Fruit fly (Drosophila melanogaster) whole organism, embryonic: ENCODE results near the gene dbo.

ENCODE experiments used
- ATbp ChIP-seq: fragments of 200-800 bp; sonication (Bioruptor generic); optimal IDR thresholded peaks from 2 replicates; lab custom pipeline; 2017; ENCODE audit warnings: missing biosample characterization, mild to moderate bottlenecking, missing genetic modification characterization, missing genetic modification reagents
- Aef1 ChIP-seq: fragments of 200-800 bp; sonication (Bioruptor generic); IDR thresholded peaks from 3 replicates; pipeline ENCODE4 v1.3.6; 2022; ENCODE audit warnings: missing biosample characterization, missing genetic modification characterization
- Atf-2 ChIP-seq: fragments of 200-800 bp; sonication (Bioruptor generic); optimal IDR thresholded peaks from 2 replicates; lab custom pipeline; 2016; ENCODE audit warnings: missing biosample characterization, missing genetic modification characterization
- CG12104 ChIP-seq: fragments of 200-800 bp; sonication (Bioruptor generic); optimal IDR thresholded peaks from 3 replicates; lab custom pipeline; 2016; ENCODE audit warnings: missing biosample characterization, missing genetic modification characterization
- CG13624 ChIP-seq: fragments of 200-800 bp; sonication (Bioruptor generic); optimal IDR thresholded peaks from 2 replicates; lab custom pipeline; 2016; ENCODE audit warnings: missing biosample characterization, missing genetic modification characterization
- CG14710 ChIP-seq: fragments of 200-800 bp; sonication (Bioruptor generic); optimal IDR thresholded peaks from 3 replicates; lab custom pipeline; 2019; ENCODE audit warnings: missing biosample characterization, mild to moderate bottlenecking, missing genetic modification characterization, moderate library complexity
- CG15073 ChIP-seq: fragments of 200-800 bp; sonication (Bioruptor generic); optimal IDR thresholded peaks from 2 replicates; lab custom pipeline; 2016; ENCODE audit warnings: missing biosample characterization, missing genetic modification characterization
- CG30431 ChIP-seq: fragments of 200-800 bp; sonication (Bioruptor generic); optimal IDR thresholded peaks from 2 replicates; lab custom pipeline; 2017; ENCODE audit warnings: missing biosample characterization, missing genetic modification characterization
- CG32532 ChIP-seq: fragments of 200-800 bp; sonication (Bioruptor generic); IDR thresholded peaks from 2 replicates; pipeline ENCODE4 v1.3.6; 2022; ENCODE audit warnings: missing biosample characterization, missing genetic modification characterization
- CG32772 ChIP-seq: fragments of 200-800 bp; sonication (Bioruptor generic); IDR thresholded peaks from 2 replicates; pipeline ENCODE4 v1.3.6; 2022; ENCODE audit warnings: missing biosample characterization, missing genetic modification characterization
- CG33213 ChIP-seq: fragments of 200-800 bp; sonication (Bioruptor generic); optimal IDR thresholded peaks from 3 replicates; lab custom pipeline; 2016; ENCODE audit warnings: missing biosample characterization, missing genetic modification characterization
- CG42726 ChIP-seq: fragments of 200-800 bp; sonication (Bioruptor generic); IDR thresholded peaks from 2 replicates; pipeline ENCODE4 v1.3.6; 2022; ENCODE audit warnings: missing biosample characterization, missing genetic modification characterization; ENCODE audit not compliant: partially characterized antibody
- CG4328 ChIP-seq: fragments of 200-800 bp; sonication (Bioruptor generic); optimal IDR thresholded peaks from 3 replicates; lab custom pipeline; 2017; ENCODE audit warnings: missing biosample characterization, missing genetic modification reagents, missing genetic modification characterization
- CG4360 ChIP-seq: fragments of 200-800 bp; sonication (Bioruptor generic); IDR thresholded peaks from 2 replicates; pipeline ENCODE4 v1.3.6; 2022; ENCODE audit warnings: missing biosample characterization, missing genetic modification characterization
- CG8089 ChIP-seq: fragments of 200-800 bp; sonication (Bioruptor generic); optimal IDR thresholded peaks from 3 replicates; lab custom pipeline; 2016; ENCODE audit warnings: missing biosample characterization, missing genetic modification characterization
- CG8290 ChIP-seq, 3 experiments: fragments of 200-800 bp; sonication (Bioruptor generic); optimal IDR thresholded peaks; 2 replicates each; lab custom pipeline; 2016 to 2019; ENCODE audit warnings: missing biosample characterization in 3 of 3, missing genetic modification characterization in 3 of 3, mild to moderate bottlenecking in 2 of 3, moderate library complexity in 1 of 3
- Camta ChIP-seq: fragments of 200-800 bp; sonication (Bioruptor generic); optimal IDR thresholded peaks from 2 replicates; lab custom pipeline; 2016; ENCODE audit warnings: missing biosample characterization, missing genetic modification characterization
- Drgx ChIP-seq: fragments of 200-800 bp; sonication (Bioruptor generic); IDR thresholded peaks from 2 replicates; pipeline ENCODE4 v1.3.6; 2022; ENCODE audit warnings: missing biosample characterization, missing genetic modification characterization
- Hmx ChIP-seq: fragments of 200-800 bp; sonication (Bioruptor generic); optimal IDR thresholded peaks from 2 replicates; lab custom pipeline; 2016; ENCODE audit warnings: missing biosample characterization, missing genetic modification characterization
- Hr3 ChIP-seq: fragments of 200-800 bp; sonication (Bioruptor generic); optimal IDR thresholded peaks from 3 replicates; lab custom pipeline; 2016; ENCODE audit warnings: missing biosample characterization, missing genetic modification characterization
- Hr78 ChIP-seq, 2 experiments: fragments of 200-800 bp in 1 of 2; fragments of >200 bp in 1 of 2; sonication (Bioruptor generic) in 1 of 2; optimal IDR thresholded peaks; 2 replicates each; lab custom pipeline; 2017 to 2019; ENCODE audit warnings: missing biosample characterization in 2 of 2, missing genetic modification characterization in 2 of 2, mild to moderate bottlenecking in 1 of 2, moderate library complexity in 1 of 2
- MBD-R2 ChIP-seq: fragments of 200-800 bp; sonication (Bioruptor generic); IDR thresholded peaks from 2 replicates; pipeline ENCODE4 v1.3.6; 2022; ENCODE audit warnings: missing biosample characterization, missing genetic modification characterization
- Nf-YA ChIP-seq: fragments of 200-800 bp; sonication (Bioruptor generic); IDR thresholded peaks from 2 replicates; pipeline ENCODE4 v1.3.6; 2022; ENCODE audit warnings: missing biosample characterization, missing genetic modification characterization
- Oaz ChIP-seq: fragments of 200-800 bp; sonication (Bioruptor generic); IDR thresholded peaks from 2 replicates; pipeline ENCODE4 v1.3.6; 2022; ENCODE audit warnings: missing biosample characterization, missing genetic modification characterization
- Xbp1 ChIP-seq: fragments of 200-800 bp; sonication (Bioruptor generic); optimal IDR thresholded peaks from 3 replicates; lab custom pipeline; 2016; ENCODE audit warnings: missing biosample characterization, mild to moderate bottlenecking, missing genetic modification characterization
- amos ChIP-seq: fragments of 200-800 bp; sonication (Bioruptor generic); IDR thresholded peaks from 2 replicates; pipeline ENCODE4 v1.3.6; 2022; ENCODE audit warnings: missing biosample characterization, missing genetic modification characterization; ENCODE audit not compliant: partially characterized antibody
- chif ChIP-seq, 2 experiments: fragments of 200-800 bp; sonication (Bioruptor generic); optimal IDR thresholded peaks; 3 replicates each; lab custom pipeline; 2016; ENCODE audit warnings: missing biosample characterization in 2 of 2, missing genetic modification characterization in 2 of 2
- danr ChIP-seq: fragments of 200-800 bp; sonication (Bioruptor generic); IDR thresholded peaks from 2 replicates; pipeline ENCODE4 v1.3.6; 2022; ENCODE audit warnings: missing biosample characterization, missing genetic modification characterization
- dmrt99B ChIP-seq: fragments of 200-800 bp; sonication (Bioruptor generic); optimal IDR thresholded peaks from 2 replicates; lab custom pipeline; 2018; ENCODE audit warnings: missing biosample characterization, mild to moderate bottlenecking, missing genetic modification characterization, moderate library complexity
- eve ChIP-seq, 2 experiments: fragments of >200 bp; optimal IDR thresholded peaks; 2 replicates each; lab custom pipeline; 2017; ENCODE audit warnings: missing biosample characterization in 2 of 2, missing genetic modification characterization in 2 of 2
- exex ChIP-seq: fragments of 200-800 bp; sonication (Bioruptor generic); optimal IDR thresholded peaks from 4 replicates; lab custom pipeline; 2018; ENCODE audit warnings: missing biosample characterization, mild to moderate bottlenecking, missing genetic modification characterization, moderate library complexity
- eyg ChIP-seq: fragments of 200-800 bp; sonication (Bioruptor generic); optimal IDR thresholded peaks from 3 replicates; lab custom pipeline; 2016; ENCODE audit warnings: missing biosample characterization, missing genetic modification characterization
- ham ChIP-seq: fragments of 200-800 bp; sonication (Bioruptor generic); IDR thresholded peaks from 2 replicates; pipeline ENCODE4 v1.3.6; 2022; ENCODE audit warnings: missing biosample characterization, missing genetic modification characterization
- her ChIP-seq: fragments of 200-800 bp; sonication (Bioruptor generic); optimal IDR thresholded peaks from 2 replicates; lab custom pipeline; 2016; ENCODE audit warnings: missing biosample characterization, missing genetic modification characterization
- kah ChIP-seq: fragments of 200-800 bp; sonication (Bioruptor generic); optimal IDR thresholded peaks from 2 replicates; lab custom pipeline; 2018; ENCODE audit warnings: missing biosample characterization, mild to moderate bottlenecking, missing genetic modification characterization
- maf-S ChIP-seq: fragments of 200-800 bp; sonication (Bioruptor generic); optimal IDR thresholded peaks from 2 replicates; lab custom pipeline; 2016; ENCODE audit warnings: missing biosample characterization, missing genetic modification characterization
- mam ChIP-seq: fragments of 200-800 bp; sonication (Bioruptor generic); optimal IDR thresholded peaks from 3 replicates; lab custom pipeline; 2016; ENCODE audit warnings: missing biosample characterization, missing genetic modification characterization
- peb ChIP-seq: fragments of 200-800 bp; sonication (Bioruptor generic); IDR thresholded peaks from 2 replicates; pipeline ENCODE4 v1.3.6; 2022; ENCODE audit warnings: missing biosample characterization, missing genetic modification characterization
- pho ChIP-seq: fragments of 200-800 bp; sonication (Bioruptor generic); optimal IDR thresholded peaks from 2 replicates; lab custom pipeline; 2016; ENCODE audit warnings: missing biosample characterization, missing genetic modification characterization
- pnt ChIP-seq: fragments of 200-800 bp; sonication (Bioruptor generic); optimal IDR thresholded peaks from 3 replicates; lab custom pipeline; 2016; ENCODE audit warnings: missing biosample characterization, missing genetic modification characterization
- pzg ChIP-seq: fragments of 200-800 bp; sonication (Bioruptor generic); optimal IDR thresholded peaks from 3 replicates; lab custom pipeline; 2018; ENCODE audit warnings: missing biosample characterization, mild to moderate bottlenecking, missing genetic modification characterization, moderate library complexity
- ranshi ChIP-seq: fragments of 200-800 bp; sonication (Bioruptor generic); IDR thresholded peaks from 2 replicates; pipeline ENCODE4 v1.3.6; 2022; ENCODE audit warnings: missing biosample characterization, missing genetic modification characterization
- sc ChIP-seq, 3 experiments: fragments of >200 bp in 2 of 3; fragments of 200-800 bp in 1 of 3; sonication (Bioruptor generic) in 1 of 3; optimal IDR thresholded peaks; 2 replicates in 2 of 3; 3 replicates in 1 of 3; lab custom pipeline; 2017; ENCODE audit warnings: mild to moderate bottlenecking in 1 of 3, missing biosample characterization in 1 of 3, missing genetic modification characterization in 1 of 3, missing genetic modification reagents in 1 of 3
- schlank ChIP-seq: fragments of 200-800 bp; sonication (Bioruptor generic); optimal IDR thresholded peaks from 2 replicates; lab custom pipeline; 2018; ENCODE audit warnings: missing biosample characterization, mild to moderate bottlenecking, missing genetic modification characterization
- sd ChIP-seq: fragments of 200-800 bp; sonication (Bioruptor generic); optimal IDR thresholded peaks from 3 replicates; lab custom pipeline; 2018; ENCODE audit warnings: missing biosample characterization, mild to moderate bottlenecking, missing genetic modification characterization, moderate library complexity
- sna ChIP-seq: fragments of 200-800 bp; sonication (Bioruptor generic); IDR thresholded peaks from 2 replicates; pipeline ENCODE4 v1.3.6; 2022; ENCODE audit warnings: missing biosample characterization, missing genetic modification characterization; ENCODE audit not compliant: partially characterized antibody
- sr ChIP-seq: fragments of 200-800 bp; sonication (Bioruptor generic); IDR thresholded peaks from 3 replicates; pipeline ENCODE4 v1.3.6; 2022; ENCODE audit warnings: missing biosample characterization, missing genetic modification characterization
- stwl ChIP-seq: fragments of 200-800 bp; sonication (Bioruptor generic); optimal IDR thresholded peaks from 3 replicates; lab custom pipeline; 2018; ENCODE audit warnings: missing biosample characterization, mild to moderate bottlenecking, missing genetic modification characterization, moderate library complexity
- toy ChIP-seq: fragments of 200-800 bp; sonication (Bioruptor generic); IDR thresholded peaks from 2 replicates; pipeline ENCODE4 v1.3.6; 2022; ENCODE audit warnings: missing biosample characterization, missing genetic modification characterization
- ttk ChIP-seq: fragments of 200-800 bp; sonication (Bioruptor generic); IDR thresholded peaks from 2 replicates; pipeline ENCODE4 v2.1.2; 2022; ENCODE audit warnings: missing biosample characterization, missing genetic modification characterization
- wek ChIP-seq: fragments of 200-800 bp; sonication (Bioruptor generic); optimal IDR thresholded peaks from 3 replicates; lab custom pipeline; 2018; ENCODE audit warnings: missing biosample characterization, mild to moderate bottlenecking, missing genetic modification characterization, moderate library complexity

The dbo gene

dm6 chr3L:15837209-15837608 is 10.5 kb downstream of the dbo start, which contains the start of gene CG15715 (continued):
- TF ChIP-seq CG14710 (tag; lab: Kevin White, UChicago) = peak; percentile 66
- TF ChIP-seq toy = no peak
- no peak for TF ChIP-seq CG32772 (GFP tag; lab: Robert Waterston, UW)
- TF ChIP-seq CG32532 (GFP tag; lab: Robert Waterston, UW) = peak; percentile 19; the same call in 1 of the 2 replicates
- TF ChIP-seq kah (GFP tag; lab: Kevin White, UChicago) = no peak
- TF ChIP-seq pnt (GFP tag; lab: Kevin White, UChicago) = no peak
- TF ChIP-seq ranshi (GFP tag; lab: Robert Waterston, UW) = no peak
- TF ChIP-seq ham (GFP tag; lab: Robert Waterston, UW) = no peak
- no peak for TF ChIP-seq sna (GFP tag; lab: Robert Waterston, UW)
- no peak for TF ChIP-seq mam (GFP tag; lab: Kevin White, UChicago)
- no peak for TF ChIP-seq her (GFP tag; lab: Kevin White, UChicago)
- peak; percentile 88 for TF ChIP-seq wek (GFP tag; lab: Kevin White, UChicago)
- TF ChIP-seq Hr78 (GFP tag; optimal IDR thresholded peaks at IDR 0.05; lab: Kevin White, UChicago) = no peak
- peak in 1 of 2 experiments; percentile 69 for TF ChIP-seq eve (GFP tag; optimal IDR thresholded peaks at IDR 0.05; lab: Kevin White, UChicago)
- TF ChIP-seq schlank (tag; lab: Kevin White, UChicago) = no peak
- TF ChIP-seq Drgx (GFP tag; lab: Robert Waterston, UW) = no peak
- TF ChIP-seq Hr3 (GFP tag; lab: Kevin White, UChicago) = no peak
- no peak for TF ChIP-seq CG30431 (GFP tag; lab: Kevin White, UChicago)
- TF ChIP-seq CG12104 = no peak
- peak; percentile 48 for TF ChIP-seq CG8290 (GFP tag; optimal IDR thresholded peaks at IDR 0.05; lab: Kevin White, UChicago)
- TF ChIP-seq CG8290 (tag; optimal IDR thresholded peaks at IDR 0.05; lab: Kevin White, UChicago) = peak in 1 of 2 experiments; percentile 71
- TF ChIP-seq Nf-YA (GFP tag; lab: Robert Waterston, UW) = no peak
- TF ChIP-seq Atf-2 (GFP tag; lab: Kevin White, UChicago) = no peak
- peak; percentile 71 for TF ChIP-seq CG8089
- TF ChIP-seq peb = no peak
- TF ChIP-seq Oaz (GFP tag; lab: Robert Waterston, UW) = no peak
- no peak for TF ChIP-seq ttk (GFP tag; lab: Robert Waterston, UW)
- TF ChIP-seq Camta (GFP tag; lab: Kevin White, UChicago) = no peak
- no peak for TF ChIP-seq chif (GFP tag; optimal IDR thresholded peaks at IDR 0.05; lab: Kevin White, UChicago)
- peak; percentile 81 for TF ChIP-seq CG33213 (GFP tag; lab: Kevin White, UChicago)
- peak; percentile 35 for TF ChIP-seq amos
- no peak for TF ChIP-seq CG15073
- no peak for TF ChIP-seq danr (GFP tag; lab: Robert Waterston, UW)
- no peak for TF ChIP-seq sd
- TF ChIP-seq CG4360 (GFP tag; lab: Robert Waterston, UW) = no peak
- peak; percentile 69 for TF ChIP-seq MBD-R2 (GFP tag; lab: Robert Waterston, UW)
- TF ChIP-seq exex (tag; lab: Kevin White, UChicago) = peak; percentile 25
- TF ChIP-seq eyg (GFP tag; lab: Kevin White, UChicago) = no peak
- no peak for TF ChIP-seq maf-S (GFP tag; lab: Kevin White, UChicago)
- no peak for TF ChIP-seq dmrt99B (tag; lab: Kevin White, UChicago)
- TF ChIP-seq CG13624 (GFP tag; lab: Kevin White, UChicago) = peak; percentile 18
- TF ChIP-seq stwl (tag; lab: Kevin White, UChicago) = peak; percentile 94
- TF ChIP-seq sc (optimal IDR thresholded peaks at IDR 0.05; lab: Kevin White, UChicago) = no peak
- TF ChIP-seq sc (GFP tag; optimal IDR thresholded peaks at IDR 0.05; lab: Kevin White, UChicago) = no peak
- no peak for TF ChIP-seq sr (GFP tag; lab: Robert Waterston, UW)
- TF ChIP-seq Hmx (GFP tag; lab: Kevin White, UChicago) = no peak
- peak; percentile 30; the same call in 1 of the 2 replicates for TF ChIP-seq CG42726 (GFP tag; lab: Robert Waterston, UW)
- TF ChIP-seq Xbp1 (GFP tag; lab: Kevin White, UChicago) = peak; percentile 8
- 0 out of 3 replicates have a peak, but pooled peaks have one; percentile 20 for TF ChIP-seq Aef1 (GFP tag; lab: Robert Waterston, UW)
- no peak for TF ChIP-seq CG4328 (GFP tag; lab: Kevin White, UChicago)
- TF ChIP-seq pzg (GFP tag; lab: Kevin White, UChicago) = peak; percentile 89
- TF ChIP-seq ATbp = no peak
- peak; percentile 9 for TF ChIP-seq pho (GFP tag; lab: Kevin White, UChicago)
